Worm (Caenorhabditis elegans): ENCODE data around the gene F59D12.2.

F59D12.2 gene

ce11 chrX:15626119-15626850 lies 49.2 kb downstream of the F59D12.2 start (continued):
- TF ChIP-seq Y5F2A.4 (GFP tag; optimal IDR thresholded peaks at IDR 0.05), result no peak
- TF ChIP-seq nhr-41 (GFP tag; IDR thresholded peaks at IDR 0.05), result no peak
- no peak for TF ChIP-seq ces-1 (GFP tag; optimal IDR thresholded peaks at IDR 0.05)
- TF ChIP-seq unc-62 (GFP tag; optimal IDR thresholded peaks at IDR 0.05 in 1 of 2), result peak in 1 of 2 experiments; percentile 97
- TF ChIP-seq unc-62 (tag; optimal IDR thresholded peaks at IDR 0.05), result no peak
- TF ChIP-seq ceh-32 (tag; optimal IDR thresholded peaks at IDR 0.05; ENCODE audit: poor library complexity), result no peak
- TF ChIP-seq dmd-9 (GFP tag; IDR thresholded peaks at IDR 0.05), result no peak
